Worm (Caenorhabditis elegans) whole organism, late embryonic: ENCODE measurements around the gene mig-6.

ENCODE experiments used
- ama-1 ChIP-seq: fragments of 150-350 bp; optimal IDR thresholded peaks from 2 replicates; lab custom pipeline; 2014
- ceh-24 ChIP-seq: sonication (generic microtip); optimal IDR thresholded peaks from 2 replicates; lab custom pipeline; 2016; ENCODE audit warnings: mild to moderate bottlenecking, missing genetic modification characterization, missing compliant biosample characterization
- dmd-4 ChIP-seq: sonication (generic microtip); optimal IDR thresholded peaks from 2 replicates; lab custom pipeline; 2016; ENCODE audit warnings: borderline replicate concordance, missing genetic modification characterization, missing compliant biosample characterization
- gmeb-2 ChIP-seq: sonication (generic microtip); optimal IDR thresholded peaks from 2 replicates; lab custom pipeline; 2016; ENCODE audit warnings: missing genetic modification characterization, inconsistent platforms, missing compliant biosample characterization
- hlh-30 ChIP-seq: sonication (generic microtip); optimal IDR thresholded peaks from 2 replicates; lab custom pipeline; 2017; ENCODE audit warnings: antibody characterized with exemption, missing genetic modification characterization, missing compliant biosample characterization; ENCODE audit not compliant: insufficient read depth
- lin-11 ChIP-seq: fragments of 200-800 bp; sonication (Bioruptor generic); optimal IDR thresholded peaks from 2 replicates; lab custom pipeline; 2018; ENCODE audit warnings: mild to moderate bottlenecking, missing genetic modification characterization, missing compliant biosample characterization
- nhr-11 ChIP-seq: fragments of 150-350 bp; optimal IDR thresholded peaks from 2 replicates; lab custom pipeline; 2014; ENCODE audit warnings: missing biosample characterization, missing genetic modification characterization
- pha-4 ChIP-seq: fragments of 150-350 bp; optimal IDR thresholded peaks from 2 replicates; lab custom pipeline; 2018; ENCODE audit warnings: missing biosample characterization, missing genetic modification reagents, missing genetic modification characterization
- pqm-1 ChIP-seq: sonication (generic microtip); optimal IDR thresholded peaks from 2 replicates; lab custom pipeline; 2016; ENCODE audit warnings: missing genetic modification characterization, missing compliant biosample characterization
- tbx-2 ChIP-seq: sonication (generic microtip); optimal IDR thresholded peaks from 2 replicates; lab custom pipeline; 2016; ENCODE audit warnings: missing genetic modification characterization, missing compliant biosample characterization

DNA sequence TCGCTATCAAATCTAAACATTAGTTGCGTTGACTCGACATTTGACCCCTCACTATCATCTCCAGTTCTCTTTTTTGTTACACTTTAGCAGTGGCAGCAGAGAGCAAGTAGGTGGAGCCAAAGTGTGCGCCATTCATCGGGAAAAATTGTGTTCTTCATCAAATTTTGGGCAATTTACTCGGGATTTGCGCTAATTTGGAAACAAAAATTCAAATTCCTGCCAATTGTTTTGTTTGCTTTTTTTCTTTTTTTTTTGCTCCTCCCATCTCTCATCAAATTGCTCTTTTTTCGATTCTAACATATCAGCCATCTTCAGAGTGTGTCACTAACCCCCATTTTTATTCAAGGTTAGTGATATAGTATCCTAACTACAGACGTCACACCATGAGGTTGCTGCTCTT is at the start of gene mig-6:
- TF ChIP-seq nhr-11 (no peak), ama-1 (lab: Kevin White, UChicago) (no peak), gmeb-2 (tag; lab: Kevin White, UChicago) (no peak), ceh-24 (tag; lab: Kevin White, UChicago) (no peak), hlh-30 (no peak), dmd-4 (tag; lab: Kevin White, UChicago) (no peak), pha-4 (tag; lab: Kevin White, UChicago) (no peak), pqm-1 (tag; lab: Kevin White, UChicago) (no peak), tbx-2 (tag; lab: Kevin White, UChicago) (no peak), lin-11 (no peak)
